Worm (Caenorhabditis elegans) whole organism, mixed stage, embryonic: ENCODE results near the gene F23D12.4.

ENCODE experiments used
- elt-3 ChIP-seq: fragments of 150-350 bp; optimal IDR thresholded peaks from 2 replicates; lab custom pipeline; 2014; ENCODE audit warnings: missing biosample characterization, missing genetic modification characterization
- lsy-2 ChIP-seq: fragments of 150-350 bp; optimal IDR thresholded peaks from 2 replicates; lab custom pipeline; 2014; ENCODE audit warnings: missing biosample characterization, missing genetic modification characterization
- mep-1 ChIP-seq: fragments of 150-350 bp; optimal IDR thresholded peaks from 2 replicates; lab custom pipeline; 2017; ENCODE audit warnings: missing biosample characterization, missing genetic modification reagents, missing genetic modification characterization, inconsistent platforms
- nhr-12 ChIP-seq: fragments of 150-350 bp; optimal IDR thresholded peaks from 2 replicates; lab custom pipeline; 2014; ENCODE audit warnings: missing biosample characterization, missing genetic modification characterization
- nhr-237 ChIP-seq: fragments of 150-350 bp; optimal IDR thresholded peaks from 2 replicates; lab custom pipeline; 2014; ENCODE audit warnings: missing biosample characterization, missing genetic modification characterization
- nhr-28 ChIP-seq: fragments of 150-350 bp; optimal IDR thresholded peaks from 2 replicates; lab custom pipeline; 2014; ENCODE audit warnings: missing biosample characterization, missing genetic modification characterization
- snpc-4 ChIP-seq: fragments of 150-350 bp; optimal IDR thresholded peaks from 2 replicates; lab custom pipeline; 2014; ENCODE audit warnings: missing biosample characterization, missing genetic modification characterization
- unc-120 ChIP-seq: sonication (generic microtip); optimal IDR thresholded peaks from 2 replicates; lab custom pipeline; 2017; ENCODE audit warnings: missing genetic modification characterization, missing compliant biosample characterization; ENCODE audit not compliant: poor library complexity, severe bottlenecking
- unc-62 ChIP-seq: fragments of 150-350 bp; optimal IDR thresholded peaks from 2 replicates; lab custom pipeline; 2014; ENCODE audit warnings: missing biosample characterization, missing genetic modification reagents, missing genetic modification characterization

ce11 chrX:14489945-14490344 lies 45.1 kb downstream of the F23D12.4 start, which contains the start of gene his-24:
- TF ChIP-seq unc-62 (GFP tag; lab: Kevin White, UChicago) (peak; percentile 29), snpc-4 (tag; lab: Kevin White, UChicago) (no peak), nhr-12 (tag; lab: Kevin White, UChicago) (no peak), mep-1 (tag; lab: Kevin White, UChicago) (peak; percentile 87), lsy-2 (peak; percentile 44), elt-3 (tag; lab: Kevin White, UChicago) (no peak), nhr-28 (tag; lab: Kevin White, UChicago) (no peak), nhr-237 (tag; lab: Kevin White, UChicago) (no peak), unc-120 (tag; lab: Kevin White, UChicago) (peak; percentile 26)
